1 worm cellular context compared by ENCODE assay signal in the genomic region with DNA sequence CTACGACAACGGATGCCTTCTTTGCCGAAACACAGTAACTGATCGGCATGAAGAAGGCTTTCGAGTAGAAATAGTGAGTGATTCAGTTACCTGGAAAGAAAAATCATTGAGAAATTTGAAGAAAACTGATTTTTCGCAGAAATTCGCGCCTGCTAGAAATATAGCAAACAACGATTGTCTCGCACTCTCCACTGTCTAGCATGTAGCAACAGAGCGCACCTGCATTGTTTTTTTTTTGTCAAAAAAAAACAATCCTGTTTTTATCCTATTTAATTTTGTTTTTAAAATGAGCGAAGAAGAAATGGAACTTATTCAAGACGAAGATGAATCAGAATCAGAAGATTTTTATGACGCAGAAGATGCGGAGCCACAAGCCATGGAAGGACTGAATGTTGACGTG.
A peak's percentile ranks its signal among the peaks of the same experiment; 100 is the strongest.
TF ChIP-seq lines count a peak whose summit lies in the region.

Gene ddb-1 (minus strand): TSS at position 90 of the 400 bp plus-strand sequence.
Gene M18.6 (plus strand): TSS at position 235 of the 400 bp plus-strand sequence.

TF ChIP-seq in whole organism, L1 larva, 84 proteins besides CTCF, POLR2A, EP300 and RAD21 (continued from another document):
- no peak for TF ChIP-seq pax-3 (tag; optimal IDR thresholded peaks at IDR 0.05; lab: Kevin White, UChicago)
- peak; percentile 2 for TF ChIP-seq F16B12.6 (tag; optimal IDR thresholded peaks at IDR 0.05; lab: Kevin White, UChicago)
- no peak for TF ChIP-seq nhr-28 (tag; optimal IDR thresholded peaks at IDR 0.05; lab: Kevin White, UChicago)
